Fruit fly (Drosophila melanogaster) whole organism, embryonic: ENCODE data around the gene CG7352.

ENCODE experiments used
- Bteb2 ChIP-seq: fragments of 200-800 bp; sonication (Bioruptor generic); optimal IDR thresholded peaks from 2 replicates; lab custom pipeline; 2016; ENCODE audit warnings: missing biosample characterization, missing genetic modification characterization
- CG11560 ChIP-seq: fragments of 200-800 bp; sonication (Bioruptor generic); IDR thresholded peaks from 3 replicates; pipeline ENCODE4 v1.3.6; 2022; ENCODE audit warnings: missing biosample characterization, missing genetic modification characterization
- CG12391 ChIP-seq: fragments of 200-800 bp; sonication (Bioruptor generic); optimal IDR thresholded peaks from 3 replicates; lab custom pipeline; 2018; ENCODE audit warnings: missing biosample characterization, mild to moderate bottlenecking, missing genetic modification characterization, moderate library complexity
- CG12744 ChIP-seq: fragments of 200-800 bp; sonication (Bioruptor generic); optimal IDR thresholded peaks from 2 replicates; lab custom pipeline; 2016; ENCODE audit warnings: missing biosample characterization, missing genetic modification characterization
- CG13287 ChIP-seq: fragments of 200-800 bp; sonication (Bioruptor generic); IDR thresholded peaks from 2 replicates; pipeline ENCODE4 v1.3.6; 2022; ENCODE audit warnings: missing biosample characterization, missing genetic modification characterization; ENCODE audit not compliant: partially characterized antibody
- CG13624 ChIP-seq: fragments of 200-800 bp; sonication (Bioruptor generic); optimal IDR thresholded peaks from 2 replicates; lab custom pipeline; 2016; ENCODE audit warnings: missing biosample characterization, missing genetic modification characterization
- CG15514 ChIP-seq: fragments of 200-800 bp; sonication (Bioruptor generic); optimal IDR thresholded peaks from 3 replicates; lab custom pipeline; 2017; ENCODE audit warnings: missing biosample characterization, missing genetic modification characterization, mild to moderate bottlenecking, moderate library complexity, missing genetic modification reagents
- CG1603 ChIP-seq: fragments of 200-800 bp; sonication (Bioruptor generic); optimal IDR thresholded peaks from 2 replicates; lab custom pipeline; 2019; ENCODE audit warnings: missing biosample characterization, mild to moderate bottlenecking, missing genetic modification characterization, moderate library complexity
- CG16863 ChIP-seq: fragments of 200-800 bp; sonication (Bioruptor generic); optimal IDR thresholded peaks from 3 replicates; lab custom pipeline; 2016; ENCODE audit warnings: missing biosample characterization, missing genetic modification characterization
- CG17186 ChIP-seq: fragments of 200-800 bp; sonication (Bioruptor generic); optimal IDR thresholded peaks from 3 replicates; lab custom pipeline; 2017; ENCODE audit warnings: missing biosample characterization, missing genetic modification reagents, missing genetic modification characterization
- CG2120 ChIP-seq: fragments of 200-800 bp; sonication (Bioruptor generic); optimal IDR thresholded peaks from 3 replicates; lab custom pipeline; 2016; ENCODE audit warnings: missing biosample characterization, missing genetic modification characterization
- CG30020 ChIP-seq: fragments of 200-800 bp; optimal IDR thresholded peaks from 2 replicates; lab custom pipeline; 2019; ENCODE audit warnings: missing biosample characterization, mild to moderate bottlenecking, missing genetic modification characterization, moderate library complexity
- CG32767 ChIP-seq: fragments of 200-800 bp; sonication (Bioruptor generic); IDR thresholded peaks from 2 replicates; pipeline ENCODE4 v1.3.6; 2022; ENCODE audit warnings: missing biosample characterization, missing genetic modification characterization
- CG3281 ChIP-seq: fragments of 200-800 bp; sonication (Bioruptor generic); optimal IDR thresholded peaks from 3 replicates; lab custom pipeline; 2017; ENCODE audit warnings: missing biosample characterization, mild to moderate bottlenecking, missing genetic modification characterization
- CG34422 ChIP-seq: fragments of 200-800 bp; sonication (Bioruptor generic); IDR thresholded peaks from 3 replicates; pipeline ENCODE4 v1.3.6; 2022; ENCODE audit warnings: missing biosample characterization, missing genetic modification characterization
- CG4328 ChIP-seq: fragments of 200-800 bp; sonication (Bioruptor generic); optimal IDR thresholded peaks from 3 replicates; lab custom pipeline; 2017; ENCODE audit warnings: missing biosample characterization, missing genetic modification reagents, missing genetic modification characterization
- CG4854 ChIP-seq: fragments of 200-800 bp; sonication (Bioruptor generic); optimal IDR thresholded peaks from 2 replicates; lab custom pipeline; 2016; ENCODE audit warnings: missing biosample characterization, missing genetic modification characterization, inconsistent platforms
- CG5245 ChIP-seq: fragments of 200-800 bp; sonication (Bioruptor generic); optimal IDR thresholded peaks from 3 replicates; lab custom pipeline; 2016; ENCODE audit warnings: missing biosample characterization, missing genetic modification characterization
- CG7928 ChIP-seq: fragments of 200-800 bp; sonication (Bioruptor generic); optimal IDR thresholded peaks from 2 replicates; lab custom pipeline; 2017; ENCODE audit warnings: missing biosample characterization, mild to moderate bottlenecking, missing genetic modification characterization
- CG8281 ChIP-seq: fragments of 200-800 bp; sonication (Bioruptor generic); optimal IDR thresholded peaks from 2 replicates; lab custom pipeline; 2018; ENCODE audit warnings: missing biosample characterization, mild to moderate bottlenecking, missing genetic modification characterization, moderate library complexity
- CG8765 ChIP-seq: fragments of 200-800 bp; sonication (Bioruptor generic); IDR thresholded peaks from 2 replicates; pipeline ENCODE4 v1.3.6; 2022; ENCODE audit warnings: missing biosample characterization, missing genetic modification characterization
- CG8944 ChIP-seq: fragments of 200-800 bp; sonication (Bioruptor generic); optimal IDR thresholded peaks from 3 replicates; lab custom pipeline; 2016; ENCODE audit warnings: missing biosample characterization, missing genetic modification characterization
- CG9215 ChIP-seq: fragments of 200-800 bp; sonication (Bioruptor generic); IDR thresholded peaks from 2 replicates; pipeline ENCODE4 v1.3.6; 2022; ENCODE audit warnings: missing biosample characterization, missing genetic modification characterization
- CoRest ChIP-seq: fragments of 200-800 bp; sonication (Bioruptor generic); optimal IDR thresholded peaks from 3 replicates; lab custom pipeline; 2018; ENCODE audit warnings: missing biosample characterization, mild to moderate bottlenecking, missing genetic modification characterization, moderate library complexity
- Doc3 ChIP-seq: fragments of 200-800 bp; sonication (Bioruptor generic); IDR thresholded peaks from 3 replicates; pipeline ENCODE4 v1.3.6; 2022; ENCODE audit warnings: missing biosample characterization, missing genetic modification characterization; ENCODE audit not compliant: partially characterized antibody
- Ets65A ChIP-seq: fragments of 200-800 bp; sonication (Bioruptor generic); peaks from one replicate; lab custom pipeline; 2016; ENCODE audit warnings: missing biosample characterization, missing genetic modification characterization
- HLH54F ChIP-seq: fragments of 200-800 bp; sonication (Bioruptor generic); optimal IDR thresholded peaks from 3 replicates; lab custom pipeline; 2016; ENCODE audit warnings: missing biosample characterization, missing genetic modification characterization
- Hey ChIP-seq: fragments of 200-800 bp; sonication (Bioruptor generic); optimal IDR thresholded peaks from 3 replicates; lab custom pipeline; 2018; ENCODE audit warnings: missing biosample characterization, mild to moderate bottlenecking, missing genetic modification characterization
- Hsf ChIP-seq: fragments of 200-800 bp; sonication (Bioruptor generic); optimal IDR thresholded peaks from 3 replicates; lab custom pipeline; 2016; ENCODE audit warnings: missing biosample characterization, missing genetic modification characterization
- MESR4 ChIP-seq: fragments of 200-800 bp; sonication (Bioruptor generic); optimal IDR thresholded peaks from 2 replicates; lab custom pipeline; 2018; ENCODE audit warnings: missing biosample characterization, mild to moderate bottlenecking, missing genetic modification characterization, moderate library complexity
- Mad ChIP-seq: fragments of 200-800 bp; sonication (Bioruptor generic); optimal IDR thresholded peaks from 2 replicates; lab custom pipeline; 2016; ENCODE audit warnings: missing biosample characterization, missing genetic modification characterization
- NFAT ChIP-seq: fragments of 200-800 bp; sonication (Bioruptor generic); IDR thresholded peaks from 2 replicates; pipeline ENCODE4 v1.3.6; 2022; ENCODE audit warnings: missing biosample characterization, missing genetic modification characterization
- Scr ChIP-seq: fragments of 200-800 bp; sonication (Bioruptor generic); IDR thresholded peaks from 2 replicates; pipeline ENCODE4 v1.3.6; 2022; ENCODE audit warnings: missing biosample characterization, missing genetic modification characterization; ENCODE audit not compliant: partially characterized antibody
- Side ChIP-seq: fragments of 200-800 bp; sonication (Bioruptor generic); optimal IDR thresholded peaks from 2 replicates; lab custom pipeline; 2016; ENCODE audit warnings: missing biosample characterization, missing genetic modification characterization
- Spps ChIP-seq: fragments of 200-800 bp; sonication (Bioruptor generic); optimal IDR thresholded peaks from 2 replicates; lab custom pipeline; 2018; ENCODE audit warnings: missing biosample characterization, mild to moderate bottlenecking, missing genetic modification characterization
- Sry-δ ChIP-seq: fragments of 200-800 bp; sonication (Bioruptor generic); optimal IDR thresholded peaks from 2 replicates; lab custom pipeline; 2016; ENCODE audit warnings: missing biosample characterization, missing genetic modification characterization
- Stat92E ChIP-seq, 3 experiments: fragments of >200 bp in 2 of 3; fragments of 200-800 bp in 1 of 3; sonication (Bioruptor generic) in 1 of 3; optimal IDR thresholded peaks; 2 replicates each; lab custom pipeline; 2017 to 2019; ENCODE audit warnings: missing biosample characterization in 3 of 3, missing genetic modification characterization in 3 of 3, mild to moderate bottlenecking in 1 of 3, moderate library complexity in 1 of 3
- Trl ChIP-seq, 3 experiments: fragments of >200 bp in 2 of 3; fragments of 200-800 bp in 1 of 3; sonication (Bioruptor generic) in 1 of 3; optimal IDR thresholded peaks; 2 replicates in 1 of 3; 3 replicates in 2 of 3; lab custom pipeline; 2016 to 2017; ENCODE audit warnings: missing biosample characterization in 1 of 3, missing genetic modification characterization in 1 of 3
- bab2 ChIP-seq: fragments of 200-800 bp; sonication (Bioruptor generic); optimal IDR thresholded peaks from 2 replicates; lab custom pipeline; 2016; ENCODE audit warnings: missing biosample characterization, missing genetic modification characterization
- dimm ChIP-seq: fragments of 200-800 bp; sonication (Bioruptor generic); IDR thresholded peaks from 2 replicates; pipeline ENCODE4 v1.3.6; 2022; ENCODE audit warnings: missing biosample characterization, missing genetic modification characterization
- esg ChIP-seq: fragments of 200-800 bp; sonication (Bioruptor generic); conservative IDR thresholded peaks from 2 replicates; pipeline ENCODE4 v1.3.6; 2022; ENCODE audit warnings: missing biosample characterization, missing genetic modification characterization
- fru ChIP-seq: fragments of >200 bp; optimal IDR thresholded peaks from 2 replicates; lab custom pipeline; 2017
- h ChIP-seq: fragments of >200 bp; optimal IDR thresholded peaks from 2 replicates; lab custom pipeline; 2017
- nerfin-2 ChIP-seq: fragments of 200-800 bp; sonication (Bioruptor generic); IDR thresholded peaks from 2 replicates; pipeline ENCODE4 v1.3.6; 2022; ENCODE audit warnings: missing biosample characterization, missing genetic modification characterization; ENCODE audit not compliant: partially characterized antibody
- oc ChIP-seq: fragments of 200-800 bp; sonication (Bioruptor generic); optimal IDR thresholded peaks from 2 replicates; lab custom pipeline; 2018; ENCODE audit warnings: missing biosample characterization, mild to moderate bottlenecking, missing genetic modification characterization, moderate library complexity
- p53 ChIP-seq: fragments of 200-800 bp; sonication (Bioruptor generic); optimal IDR thresholded peaks from 2 replicates; lab custom pipeline; 2016; ENCODE audit warnings: missing biosample characterization, missing genetic modification characterization
- stwl ChIP-seq: fragments of 200-800 bp; sonication (Bioruptor generic); optimal IDR thresholded peaks from 3 replicates; lab custom pipeline; 2018; ENCODE audit warnings: missing biosample characterization, mild to moderate bottlenecking, missing genetic modification characterization, moderate library complexity
- tio ChIP-seq: fragments of 200-800 bp; sonication (Bioruptor generic); optimal IDR thresholded peaks from 2 replicates; lab custom pipeline; 2017; ENCODE audit warnings: missing biosample characterization, missing genetic modification characterization, inconsistent platforms
- tll ChIP-seq, 2 experiments: fragments of 200-800 bp in 1 of 2; fragments of >200 bp in 1 of 2; sonication (Bioruptor generic) in 1 of 2; optimal IDR thresholded peaks; 2 replicates each; lab custom pipeline; 2017 to 2019; ENCODE audit warnings: missing biosample characterization in 2 of 2, missing genetic modification characterization in 2 of 2, mild to moderate bottlenecking in 1 of 2, moderate library complexity in 1 of 2
- zfh2 ChIP-seq: fragments of 200-800 bp; sonication (Bioruptor generic); optimal IDR thresholded peaks from 2 replicates; lab custom pipeline; 2016; ENCODE audit warnings: missing biosample characterization, missing genetic modification characterization

The CG7352 gene

dm6 chr3R:8305110-8305509, 42.3 kb upstream of the CG7352 start, which contains the start of gene Sgt1 (continued):
- TF ChIP-seq Hey (tag; lab: Kevin White, UChicago) (no peak), dimm (GFP tag; lab: Robert Waterston, UW) (no peak), CG34422 (GFP tag; lab: Robert Waterston, UW) (no peak), p53 (GFP tag; lab: Kevin White, UChicago) (peak; percentile 22), CG13624 (GFP tag; lab: Kevin White, UChicago) (peak; percentile 72), CG1603 (tag; lab: Kevin White, UChicago) (peak; percentile 84), Sry-δ (peak; percentile 83), CG8944 (peak; percentile 33), Trl (optimal IDR thresholded peaks at IDR 0.05; lab: Kevin White, UChicago) (no peak), Trl (GFP tag; optimal IDR thresholded peaks at IDR 0.05; lab: Kevin White, UChicago) (peak; percentile 63), CG7928 (GFP tag; lab: Kevin White, UChicago) (peak; percentile 94), Spps (no peak), CG9215 (GFP tag; lab: Robert Waterston, UW) (no peak), fru (lab: Kevin White, UChicago) (no peak), CoRest (tag; lab: Kevin White, UChicago) (peak; percentile 55), CG3281 (GFP tag; lab: Kevin White, UChicago) (no peak), CG4328 (peak; percentile 38), tll (GFP tag; optimal IDR thresholded peaks at IDR 0.05; lab: Kevin White, UChicago) (peak in 1 of 2 experiments; percentile 50), NFAT (GFP tag; lab: Robert Waterston, UW) (peak; percentile 66; the same call in 1 of the 2 replicates), Doc3 (GFP tag; lab: Robert Waterston, UW) (peak; percentile 68; the same call in 2 of the 3 replicates), Side (peak; percentile 26), nerfin-2 (GFP tag; lab: Robert Waterston, UW) (peak; percentile 89), h (no peak), CG12391 (tag; lab: Kevin White, UChicago) (peak; percentile 46), CG15514 (GFP tag; lab: Kevin White, UChicago) (peak; percentile 99), CG30020 (tag; lab: Kevin White, UChicago) (peak; percentile 45), CG17186 (GFP tag; lab: Kevin White, UChicago) (peak; percentile 16), Scr (GFP tag; lab: Robert Waterston, UW) (peak; percentile 75), HLH54F (GFP tag; lab: Kevin White, UChicago) (peak; percentile 62), CG32767 (GFP tag; lab: Robert Waterston, UW) (no peak), CG5245 (GFP tag; lab: Kevin White, UChicago) (peak; percentile 44), tio (no peak), Ets65A (GFP tag; lab: Kevin White, UChicago) (peak; percentile 95), Bteb2 (GFP tag; lab: Kevin White, UChicago) (peak; percentile 18), MESR4 (peak; percentile 94), esg (GFP tag; lab: Robert Waterston, UW) (no peak), CG8765 (GFP tag; lab: Robert Waterston, UW) (0 out of 2 replicates have a peak, but pooled peaks have one; percentile 9), Hsf (GFP tag; lab: Kevin White, UChicago) (peak; percentile 60), CG2120 (GFP tag; lab: Kevin White, UChicago) (peak; percentile 77), stwl (peak; percentile 96), oc (no peak), zfh2 (GFP tag; lab: Kevin White, UChicago) (peak; percentile 79), CG11560 (peak; percentile 60; the same call in 2 of the 3 replicates), bab2 (GFP tag; lab: Kevin White, UChicago) (peak; percentile 41), CG13287 (peak; percentile 85), CG16863 (GFP tag; lab: Kevin White, UChicago) (peak; percentile 48), Mad (GFP tag; lab: Kevin White, UChicago) (peak; percentile 34), Stat92E (GFP tag; optimal IDR thresholded peaks at IDR 0.05; lab: Kevin White, UChicago) (peak in 1 of 3 experiments; percentile 86), CG8281 (tag; lab: Kevin White, UChicago) (no peak), CG4854 (GFP tag; lab: Kevin White, UChicago) (peak; percentile 6), CG12744 (GFP tag; lab: Kevin White, UChicago) (peak; percentile 11)
